Fruit fly (Drosophila melanogaster): ENCODE measurements around the gene CG12170.

dm6 chr3R:5671795-5672657 lies 35.0 kb downstream of the CG12170 start:
- TF ChIP-seq usp (GFP tag; optimal IDR thresholded peaks at IDR 0.05) (no peak), CG8478 (optimal IDR thresholded peaks at IDR 0.05) (no peak), pan (optimal IDR thresholded peaks at IDR 0.05) (no peak)

Data from whole organism.